Fruit fly (Drosophila melanogaster) whole organism, prepupa: ENCODE data around the gene CG31793.

Experiments
- CG10631 ChIP-seq: fragments of 200-800 bp; sonication (Bioruptor generic); optimal IDR thresholded peaks from 2 replicates; lab custom pipeline; 2016; ENCODE audit warnings: missing biosample characterization, missing genetic modification characterization
- CG10669 ChIP-seq: fragments of 200-800 bp; sonication (Bioruptor generic); optimal IDR thresholded peaks from 3 replicates; lab custom pipeline; 2018; ENCODE audit warnings: missing biosample characterization, mild to moderate bottlenecking, missing genetic modification characterization, moderate library complexity
- CG11294 ChIP-seq: fragments of 200-800 bp; sonication (Bioruptor generic); IDR thresholded peaks from 2 replicates; pipeline ENCODE4 v1.3.6; 2022; ENCODE audit warnings: missing biosample characterization, missing genetic modification characterization
- CG11902 ChIP-seq: fragments of 200-800 bp; sonication (Bioruptor generic); optimal IDR thresholded peaks from 3 replicates; lab custom pipeline; 2016; ENCODE audit warnings: missing biosample characterization, missing genetic modification characterization
- CG15336 ChIP-seq: fragments of 200-800 bp; sonication (Bioruptor generic); IDR thresholded peaks from 2 replicates; pipeline ENCODE4 v1.3.6; 2022; ENCODE audit warnings: missing biosample characterization, missing genetic modification characterization
- CG1621 ChIP-seq: fragments of 200-800 bp; sonication (Bioruptor generic); optimal IDR thresholded peaks from 3 replicates; lab custom pipeline; 2018; ENCODE audit warnings: missing biosample characterization, mild to moderate bottlenecking, missing genetic modification characterization
- CG16779 ChIP-seq: fragments of 200-800 bp; sonication (Bioruptor generic); optimal IDR thresholded peaks from 3 replicates; lab custom pipeline; 2017; ENCODE audit warnings: missing biosample characterization, mild to moderate bottlenecking, missing genetic modification characterization
- CG3032 ChIP-seq: fragments of 200-800 bp; optimal IDR thresholded peaks from 2 replicates; lab custom pipeline; 2019; ENCODE audit warnings: missing biosample characterization, mild to moderate bottlenecking, missing genetic modification characterization, moderate library complexity
- CG6163 ChIP-seq: fragments of 200-800 bp; sonication (Bioruptor generic); IDR thresholded peaks from 3 replicates; pipeline ENCODE4 v1.3.6; 2022; ENCODE audit warnings: missing biosample characterization, missing genetic modification characterization
- CG6276 ChIP-seq: fragments of 200-800 bp; sonication (Bioruptor generic); optimal IDR thresholded peaks from 2 replicates; lab custom pipeline; 2017; ENCODE audit warnings: missing biosample characterization, mild to moderate bottlenecking, missing genetic modification characterization
- CG6854 ChIP-seq: fragments of 200-800 bp; sonication (Bioruptor generic); optimal IDR thresholded peaks from 2 replicates; lab custom pipeline; 2017; ENCODE audit warnings: missing biosample characterization, mild to moderate bottlenecking, missing genetic modification characterization
- CG7368 ChIP-seq: fragments of 200-800 bp; sonication (Bioruptor generic); optimal IDR thresholded peaks from 3 replicates; lab custom pipeline; 2016; ENCODE audit warnings: missing biosample characterization, missing genetic modification characterization
- CG8119 ChIP-seq: fragments of 200-800 bp; sonication (Bioruptor generic); IDR thresholded peaks from 3 replicates; pipeline ENCODE4 v1.3.6; 2022; ENCODE audit warnings: missing biosample characterization, missing genetic modification characterization
- CG9139 ChIP-seq: fragments of 200-800 bp; sonication (Bioruptor generic); optimal IDR thresholded peaks from 3 replicates; lab custom pipeline; 2017; ENCODE audit warnings: missing biosample characterization, mild to moderate bottlenecking, missing genetic modification characterization
- Eip75B ChIP-seq: fragments of 200-800 bp; sonication (Bioruptor generic); optimal IDR thresholded peaks from 3 replicates; lab custom pipeline; 2016; ENCODE audit warnings: missing biosample characterization, missing genetic modification characterization
- Eip78C ChIP-seq: fragments of 200-800 bp; sonication (Bioruptor generic); peaks from one replicate; lab custom pipeline; 2016; ENCODE audit warnings: missing biosample characterization, missing genetic modification characterization
- Ets21C ChIP-seq: fragments of 200-800 bp; sonication (Bioruptor generic); optimal IDR thresholded peaks from 3 replicates; lab custom pipeline; 2016; ENCODE audit warnings: missing biosample characterization, missing genetic modification characterization
- Hr39 ChIP-seq: fragments of 200-800 bp; sonication (Bioruptor generic); optimal IDR thresholded peaks from 2 replicates; lab custom pipeline; 2016; ENCODE audit warnings: missing biosample characterization, missing genetic modification characterization
- Met ChIP-seq: fragments of 200-800 bp; sonication (Bioruptor generic); optimal IDR thresholded peaks from 3 replicates; lab custom pipeline; 2016; ENCODE audit warnings: missing biosample characterization, missing genetic modification characterization
- Smox ChIP-seq: fragments of 200-800 bp; sonication (Bioruptor generic); optimal IDR thresholded peaks from 3 replicates; lab custom pipeline; 2016; ENCODE audit warnings: missing biosample characterization, missing genetic modification characterization
- Sox14 ChIP-seq: fragments of 200-800 bp; sonication (Bioruptor generic); optimal IDR thresholded peaks from 3 replicates; lab custom pipeline; 2016; ENCODE audit warnings: missing biosample characterization, missing genetic modification characterization
- Sox15 ChIP-seq: fragments of 200-800 bp; sonication (Bioruptor generic); optimal IDR thresholded peaks from 3 replicates; lab custom pipeline; 2016; ENCODE audit warnings: missing biosample characterization, missing genetic modification characterization
- achi ChIP-seq: fragments of 200-800 bp; sonication (Bioruptor generic); optimal IDR thresholded peaks from 3 replicates; lab custom pipeline; 2016; ENCODE audit warnings: missing biosample characterization, missing genetic modification characterization
- acj6 ChIP-seq: fragments of 200-800 bp; sonication (Bioruptor generic); optimal IDR thresholded peaks from 3 replicates; lab custom pipeline; 2016; ENCODE audit warnings: missing biosample characterization, missing genetic modification characterization
- cyc ChIP-seq: fragments of 200-800 bp; sonication (Bioruptor generic); optimal IDR thresholded peaks from 3 replicates; lab custom pipeline; 2016; ENCODE audit warnings: missing biosample characterization, missing genetic modification characterization
- dac ChIP-seq: fragments of 200-800 bp; sonication (Bioruptor generic); optimal IDR thresholded peaks from 2 replicates; lab custom pipeline; 2017; ENCODE audit warnings: missing biosample characterization, mild to moderate bottlenecking, missing genetic modification characterization
- dsx ChIP-seq: fragments of 200-800 bp; optimal IDR thresholded peaks from 3 replicates; lab custom pipeline; 2019; ENCODE audit warnings: missing biosample characterization, mild to moderate bottlenecking, missing genetic modification characterization, moderate library complexity; ENCODE audit not compliant: poor library complexity, severe bottlenecking
- esn ChIP-seq: fragments of 200-800 bp; sonication (Bioruptor generic); optimal IDR thresholded peaks from 2 replicates; lab custom pipeline; 2016; ENCODE audit warnings: missing biosample characterization, mild to moderate bottlenecking, missing genetic modification characterization, moderate library complexity
- fd59A ChIP-seq: fragments of 200-800 bp; sonication (Bioruptor generic); optimal IDR thresholded peaks from 2 replicates; lab custom pipeline; 2017; ENCODE audit warnings: missing biosample characterization, mild to moderate bottlenecking, missing genetic modification characterization, missing genetic modification reagents
- fd85E ChIP-seq: fragments of 200-800 bp; sonication (Bioruptor generic); optimal IDR thresholded peaks from 3 replicates; lab custom pipeline; 2016; ENCODE audit warnings: missing biosample characterization, missing genetic modification characterization
- fkh ChIP-seq: fragments of 200-800 bp; sonication (Bioruptor generic); optimal IDR thresholded peaks from 3 replicates; lab custom pipeline; 2017; ENCODE audit warnings: missing biosample characterization, mild to moderate bottlenecking, missing genetic modification characterization, moderate library complexity
- lz ChIP-seq: fragments of 200-800 bp; sonication (Bioruptor generic); optimal IDR thresholded peaks from 3 replicates; lab custom pipeline; 2016; ENCODE audit warnings: missing biosample characterization, missing genetic modification characterization
- net ChIP-seq: fragments of 200-800 bp; sonication (Bioruptor generic); optimal IDR thresholded peaks from 3 replicates; lab custom pipeline; 2016; ENCODE audit warnings: missing biosample characterization, missing genetic modification characterization
- salr ChIP-seq, 2 experiments: fragments of 200-800 bp; sonication (Bioruptor generic); optimal IDR thresholded peaks; 3 replicates each; lab custom pipeline; 2016 to 2018; ENCODE audit warnings: missing biosample characterization in 2 of 2, missing genetic modification characterization in 2 of 2, mild to moderate bottlenecking in 1 of 2
- spab ChIP-seq: fragments of 200-800 bp; sonication (Bioruptor generic); optimal IDR thresholded peaks from 2 replicates; lab custom pipeline; 2017; ENCODE audit warnings: missing biosample characterization, mild to moderate bottlenecking, missing genetic modification characterization, missing genetic modification reagents
- ss ChIP-seq, 2 experiments: fragments of 200-800 bp; sonication (Bioruptor generic); optimal IDR thresholded peaks; 2 replicates in 1 of 2; 3 replicates in 1 of 2; lab custom pipeline; 2017 to 2018; ENCODE audit warnings: mild to moderate bottlenecking in 2 of 2, missing biosample characterization in 2 of 2, missing genetic modification characterization in 2 of 2, moderate library complexity in 1 of 2
- vri ChIP-seq: fragments of 200-800 bp; sonication (Bioruptor generic); optimal IDR thresholded peaks from 3 replicates; lab custom pipeline; 2016; ENCODE audit warnings: missing biosample characterization, mild to moderate bottlenecking, missing genetic modification characterization

The CG31793 gene

DNA sequence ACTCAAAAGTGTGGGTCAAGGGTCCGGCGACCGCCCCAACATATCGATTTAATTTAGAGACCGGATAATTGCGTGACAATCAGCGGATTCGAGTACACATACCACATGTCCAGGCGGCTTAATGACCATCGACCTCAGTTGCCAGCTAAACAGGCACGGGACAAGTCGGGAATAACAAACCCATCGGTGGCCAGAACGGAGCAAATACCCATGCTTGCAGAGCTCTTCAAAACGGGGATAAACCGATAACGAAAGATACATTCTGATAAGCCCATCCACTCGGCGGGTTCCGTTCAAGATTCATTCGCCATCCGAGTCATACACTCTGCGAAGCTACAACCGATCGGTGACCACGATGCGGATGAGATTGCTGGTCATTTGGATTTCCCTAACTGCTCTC lies 12.4 kb upstream of the CG31793 start, which contains the start of gene CG15169:
Gene CG15169 (plus strand): TSS at position 301 of the 400 bp plus-strand sequence.
- TF ChIP-seq CG10631 (no peak), CG10669 (GFP tag; lab: Kevin White, UChicago) (no peak), esn (GFP tag; lab: Kevin White, UChicago) (no peak), CG11294 (GFP tag; lab: Robert Waterston, UW) (no peak), CG15336 (GFP tag; lab: Robert Waterston, UW) (no peak), lz (GFP tag; lab: Kevin White, UChicago) (no peak), CG8119 (GFP tag; lab: Robert Waterston, UW) (no peak), fkh (GFP tag; lab: Kevin White, UChicago) (no peak), CG1621 (tag; lab: Kevin White, UChicago) (no peak), achi (GFP tag; lab: Kevin White, UChicago) (no peak), Sox14 (no peak), CG9139 (GFP tag; lab: Kevin White, UChicago) (no peak)

DNA sequence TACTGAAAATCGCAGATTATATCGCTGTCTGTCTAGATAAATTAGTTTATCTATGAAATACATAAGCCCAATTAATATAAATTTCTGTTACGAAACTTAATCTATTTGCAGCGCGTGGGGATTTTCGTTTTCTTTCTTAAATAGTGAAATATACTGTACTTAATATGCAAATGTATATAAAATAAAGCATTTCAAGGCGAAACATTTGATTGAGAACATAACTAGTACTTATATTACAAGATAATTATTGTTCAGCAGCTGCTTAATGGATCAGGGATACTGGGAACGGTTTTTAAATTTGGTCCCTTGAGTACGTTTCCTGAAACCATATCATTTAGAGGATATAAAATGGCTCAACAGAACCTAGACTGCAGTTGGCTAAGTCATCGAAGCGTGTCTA lies 11.0 kb upstream of the CG31793 start, which contains the start of gene CG46465:
Gene CG46465 (plus strand): TSS at position 301 of the 400 bp plus-strand sequence.
- TF ChIP-seq salr (GFP tag; optimal IDR thresholded peaks at IDR 0.05; lab: Kevin White, UChicago) (no peak), CG11294 (GFP tag; lab: Robert Waterston, UW) (no peak), CG16779 (tag; lab: Kevin White, UChicago) (no peak), Smox (no peak), Hr39 (GFP tag; lab: Kevin White, UChicago) (no peak), CG1621 (tag; lab: Kevin White, UChicago) (no peak), Met (no peak), Sox15 (GFP tag; lab: Kevin White, UChicago) (no peak), CG6276 (no peak), CG3032 (no peak), CG6163 (no peak), Eip75B (GFP tag; lab: Kevin White, UChicago) (no peak), CG11902 (GFP tag; lab: Kevin White, UChicago) (no peak), fkh (GFP tag; lab: Kevin White, UChicago) (no peak), fd85E (no peak), spab (GFP tag; lab: Kevin White, UChicago) (no peak), Sox14 (no peak), fd59A (GFP tag; lab: Kevin White, UChicago) (no peak)

DNA sequence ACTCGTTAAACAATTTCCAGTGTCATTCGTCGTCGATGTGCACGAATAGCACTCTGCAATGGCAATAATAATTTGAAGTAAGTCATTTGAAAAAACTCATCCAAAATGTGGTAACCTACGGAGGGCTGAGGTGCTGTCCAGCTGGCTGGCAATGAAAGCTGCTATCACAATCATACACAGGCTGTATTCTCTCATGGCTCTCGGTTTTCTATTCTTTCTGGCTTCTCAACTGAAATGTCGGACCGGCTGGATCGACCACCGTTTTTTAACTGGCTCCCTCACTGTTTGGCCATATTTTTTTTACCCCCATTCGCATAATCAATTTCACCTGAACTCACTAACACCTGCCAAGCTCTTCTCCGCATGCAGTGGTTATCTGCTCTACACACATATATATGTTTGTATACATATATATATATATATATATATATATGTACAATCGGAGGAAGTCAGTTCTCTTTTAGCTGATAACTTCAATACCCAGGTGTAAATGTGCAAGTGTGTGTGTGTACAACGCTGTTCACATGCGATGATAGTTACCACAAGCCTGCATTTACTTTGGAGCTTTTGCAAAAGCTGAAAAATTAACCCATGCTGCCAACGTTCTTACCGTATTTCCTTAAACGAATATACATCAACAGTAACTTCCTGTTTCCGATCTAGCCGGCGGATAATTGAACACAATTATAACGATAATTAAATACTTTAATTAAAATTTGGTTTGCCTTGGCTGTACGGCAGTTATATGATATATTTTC lies 7.3 kb upstream of the CG31793 start, which contains the start of gene CG10650:
Gene CG10650 (minus strand): TSS at position 275 of the 758 bp plus-strand sequence.
- TF ChIP-seq ss (GFP tag; optimal IDR thresholded peaks at IDR 0.05; lab: Kevin White, UChicago) (no peak), cyc (GFP tag; lab: Kevin White, UChicago) (no peak), CG3032 (no peak), Eip78C (peak; percentile 9), vri (GFP tag; lab: Kevin White, UChicago) (peak; percentile 78)

DNA sequence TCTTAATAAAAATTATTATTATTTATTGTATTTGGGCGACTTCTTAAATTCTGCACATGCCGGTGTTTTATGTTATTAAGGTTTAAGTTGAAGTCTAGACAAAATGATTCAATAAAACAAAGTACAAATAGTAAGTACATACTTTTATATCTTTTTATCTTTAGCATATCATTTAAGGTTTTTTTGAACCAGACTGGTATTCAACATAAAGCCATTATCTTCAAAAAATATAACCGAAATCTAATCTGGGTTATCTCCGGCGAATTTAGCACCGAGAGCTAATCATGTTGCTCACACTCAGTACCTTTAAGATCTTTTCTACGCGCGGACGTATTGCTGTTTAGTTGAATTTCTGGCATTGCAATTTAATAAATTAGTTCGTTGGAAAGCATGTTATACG lies 6.0 kb upstream of the CG31793 start, which contains the start of gene CG31792:
Gene CG31792 (plus strand): TSS at position 301 of the 400 bp plus-strand sequence.
- no peak for TF ChIP-seq net
- no peak for TF ChIP-seq Sox14
- no peak for TF ChIP-seq dsx
- no peak for TF ChIP-seq CG7368 (GFP tag; lab: Kevin White, UChicago)
- no peak for TF ChIP-seq CG6854
- no peak for TF ChIP-seq fd59A (GFP tag; lab: Kevin White, UChicago)
- no peak for TF ChIP-seq CG10631
- no peak for TF ChIP-seq dac (GFP tag; lab: Kevin White, UChicago)
- TF ChIP-seq esn (GFP tag; lab: Kevin White, UChicago): no peak
- no peak for TF ChIP-seq Ets21C (GFP tag; lab: Kevin White, UChicago)
- no peak for TF ChIP-seq cyc (GFP tag; lab: Kevin White, UChicago)
- no peak for TF ChIP-seq CG1621 (tag; lab: Kevin White, UChicago)
- no peak for TF ChIP-seq spab (GFP tag; lab: Kevin White, UChicago)
- no peak for TF ChIP-seq Eip75B (GFP tag; lab: Kevin White, UChicago)
- TF ChIP-seq acj6 (GFP tag; lab: Kevin White, UChicago): no peak
- no peak for TF ChIP-seq CG15336 (GFP tag; lab: Robert Waterston, UW)
- no peak for TF ChIP-seq vri (GFP tag; lab: Kevin White, UChicago)
- no peak for TF ChIP-seq CG11294 (GFP tag; lab: Robert Waterston, UW)
- no peak for TF ChIP-seq CG8119 (GFP tag; lab: Robert Waterston, UW)
